Worm (Caenorhabditis elegans): ENCODE measurements around the gene dnj-25.

ce11 chrV:20734658-20735057 is 9.5 kb downstream of the dnj-25 start, which contains the start of gene srxa-6:
- TF ChIP-seq ref-1 (GFP tag; conservative IDR thresholded peaks at IDR 0.05) (no peak), flt-1 (GFP tag; IDR thresholded peaks at IDR 0.05) (no peak), cog-1 (tag; optimal IDR thresholded peaks at IDR 0.05) (no peak), klf-2 (GFP tag; conservative IDR thresholded peaks at IDR 0.05) (no peak), ztf-29 (GFP tag; IDR thresholded peaks at IDR 0.05) (no peak)

Measured in whole organism, midembryonic.